Worm (Caenorhabditis elegans): ENCODE results near the gene F35C5.12.

F35C5.12 gene

DNA sequence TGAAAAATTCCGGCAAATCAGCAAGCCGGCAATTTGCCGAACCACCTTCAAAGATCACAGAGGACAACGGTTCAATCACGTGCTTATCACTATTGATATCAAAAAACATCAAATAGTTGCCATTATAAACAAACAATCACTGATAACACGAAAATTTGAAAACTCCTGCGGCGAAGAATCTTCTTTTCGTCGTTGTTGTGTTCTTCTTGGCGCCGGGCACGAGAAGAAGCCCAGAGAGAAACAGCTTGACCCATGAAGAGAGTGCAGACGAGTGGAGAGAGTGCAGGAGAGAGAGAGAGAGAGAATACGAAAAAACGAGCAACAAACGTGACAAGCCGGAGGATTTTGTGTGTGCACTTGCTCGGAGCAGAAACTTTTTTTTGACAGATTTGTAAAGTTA, 35.7 kb downstream of the F35C5.12 start:
- TF ChIP-seq nhr-120 (GFP tag; IDR thresholded peaks at IDR 0.05) = no peak
- no peak for TF ChIP-seq F57A8.1 (GFP tag; optimal IDR thresholded peaks at IDR 0.05)
- TF ChIP-seq gei-17 (GFP tag; optimal IDR thresholded peaks at IDR 0.05) = no peak
- TF ChIP-seq ceh-100 (GFP tag; IDR thresholded peaks at IDR 0.05) = no peak
- TF ChIP-seq ztf-22 (GFP tag; optimal IDR thresholded peaks at IDR 0.05) = peak; percentile 66
- peak; percentile 75 for TF ChIP-seq zfh-2 (GFP tag; conservative IDR thresholded peaks at IDR 0.05)
- no peak for TF ChIP-seq madf-8 (GFP tag; conservative IDR thresholded peaks at IDR 0.05)
- no peak for TF ChIP-seq him-1 (tag; optimal IDR thresholded peaks at IDR 0.05)
- no peak for TF ChIP-seq snpc-4 (GFP tag; optimal IDR thresholded peaks at IDR 0.05)
- TF ChIP-seq snpc-4 (tag; optimal IDR thresholded peaks at IDR 0.05) = peak in 3 of 4 experiments; percentile 8 to 50 (median 17)
- no peak for TF ChIP-seq lsy-27 (tag; optimal IDR thresholded peaks at IDR 0.05; ENCODE audit: borderline replicate concordance, insufficient read depth)
- no peak for TF ChIP-seq aptf-3 (GFP tag; IDR thresholded peaks at IDR 0.05)
- TF ChIP-seq ztf-3 (GFP tag; optimal IDR thresholded peaks at IDR 0.05) = no peak
- 0 out of 2 replicates have a peak, but pooled peaks have one; percentile 19 for TF ChIP-seq madf-6 (GFP tag; IDR thresholded peaks at IDR 0.05)
- TF ChIP-seq die-1 (tag; optimal IDR thresholded peaks at IDR 0.05) = no peak
- no peak for TF ChIP-seq athp-1 (tag; optimal IDR thresholded peaks at IDR 0.05)
- peak; percentile 16 for TF ChIP-seq mxl-1 (tag; optimal IDR thresholded peaks at IDR 0.05)
- TF ChIP-seq B0035.1 (tag; optimal IDR thresholded peaks at IDR 0.05) = no peak
- TF ChIP-seq attf-5 (GFP tag; optimal IDR thresholded peaks at IDR 0.05) = peak; percentile 57
- no peak for TF ChIP-seq dpl-1 (GFP tag; optimal IDR thresholded peaks at IDR 0.05)
- TF ChIP-seq C06A6.2 (GFP tag; conservative IDR thresholded peaks at IDR 0.05) = no peak
- no peak for TF ChIP-seq C17E4.6 (GFP tag; IDR thresholded peaks at IDR 0.05)
- TF ChIP-seq sea-2 (GFP tag; IDR thresholded peaks at IDR 0.05) = no peak
- TF ChIP-seq Y67H2A.10 (GFP tag; conservative IDR thresholded peaks at IDR 0.05) = no peak
- TF ChIP-seq repo-1 (tag; optimal IDR thresholded peaks at IDR 0.05) = peak; percentile 24
- TF ChIP-seq tbx-9 (tag; optimal IDR thresholded peaks at IDR 0.05; ENCODE audit: borderline replicate concordance) = no peak
- TF ChIP-seq fkh-3 (tag; optimal IDR thresholded peaks at IDR 0.05) = no peak
- no peak for TF ChIP-seq ZK185.1 (tag; optimal IDR thresholded peaks at IDR 0.05; ENCODE audit: poor library complexity, severe bottlenecking)
- TF ChIP-seq sdz-38 (tag; optimal IDR thresholded peaks at IDR 0.05) = no peak
- TF ChIP-seq B0019.2 (GFP tag; conservative IDR thresholded peaks at IDR 0.05) = no peak
- TF ChIP-seq madf-3 (GFP tag; IDR thresholded peaks at IDR 0.05) = no peak
- TF ChIP-seq ztf-26 (tag; optimal IDR thresholded peaks at IDR 0.05) = peak; percentile 23
- TF ChIP-seq unc-62 (GFP tag; optimal IDR thresholded peaks at IDR 0.05) = no peak
- TF ChIP-seq ceh-79 (tag; optimal IDR thresholded peaks at IDR 0.05) = no peak
- no peak; the same call in 1 of the 2 replicates for TF ChIP-seq rcor-1 (GFP tag; IDR thresholded peaks at IDR 0.05)
- no peak for TF ChIP-seq nfya-2 (GFP tag; IDR thresholded peaks at IDR 0.05)
- no peak for TF ChIP-seq Y56A3A.18 (GFP tag; IDR thresholded peaks at IDR 0.05)
- no peak for TF ChIP-seq mel-28 (tag; optimal IDR thresholded peaks at IDR 0.05; ENCODE audit: borderline replicate concordance)
- 0 out of 2 replicates have a peak, but pooled peaks have one; percentile 22 for TF ChIP-seq mcd-1 (GFP tag; IDR thresholded peaks at IDR 0.05)
- no peak for TF ChIP-seq bed-2 (GFP tag; IDR thresholded peaks at IDR 0.05)
- no peak for TF ChIP-seq Y53F4B.3 (GFP tag; IDR thresholded peaks at IDR 0.05)
- no peak for TF ChIP-seq lsl-1 (GFP tag; optimal IDR thresholded peaks at IDR 0.05)
- TF ChIP-seq ztf-28 (GFP tag; IDR thresholded peaks at IDR 0.05) = no peak
- TF ChIP-seq F52B5.7 (tag; optimal IDR thresholded peaks at IDR 0.05) = no peak
- no peak for TF ChIP-seq attf-3 (GFP tag; conservative IDR thresholded peaks at IDR 0.05)
- no peak for TF ChIP-seq Y53G8AR.9 (GFP tag; conservative IDR thresholded peaks at IDR 0.05)
- TF ChIP-seq tbp1 (GFP tag; optimal IDR thresholded peaks at IDR 0.05) = peak; percentile 62
- TF ChIP-seq dpff-1 (tag; optimal IDR thresholded peaks at IDR 0.05) = no peak
- no peak for TF ChIP-seq pbrm-1 (GFP tag; IDR thresholded peaks at IDR 0.05)
- no peak for TF ChIP-seq F49E8.2 (tag; optimal IDR thresholded peaks at IDR 0.05; ENCODE audit: insufficient read depth)

All from whole organism, young adult.